Fruit fly (Drosophila melanogaster) whole organism, embryonic: ENCODE results near the gene CG3448.

Source experiments
- CG10267 ChIP-seq: fragments of 200-800 bp; sonication (Bioruptor generic); optimal IDR thresholded peaks from 2 replicates; lab custom pipeline; 2018; ENCODE audit warnings: missing biosample characterization, mild to moderate bottlenecking, missing genetic modification characterization, moderate library complexity
- CG11456 ChIP-seq: fragments of 200-800 bp; sonication (Bioruptor generic); IDR thresholded peaks from 3 replicates; pipeline ENCODE4 v1.3.6; 2022; ENCODE audit warnings: missing biosample characterization, missing genetic modification characterization
- CG11504 ChIP-seq: fragments of 200-800 bp; sonication (Bioruptor generic); optimal IDR thresholded peaks from 3 replicates; lab custom pipeline; 2019; ENCODE audit warnings: missing biosample characterization, mild to moderate bottlenecking, missing genetic modification characterization, moderate library complexity
- CG1233 ChIP-seq: fragments of 200-800 bp; sonication (Bioruptor generic); optimal IDR thresholded peaks from 4 replicates; lab custom pipeline; 2018; ENCODE audit warnings: missing biosample characterization, mild to moderate bottlenecking, missing genetic modification characterization
- CG12744 ChIP-seq: fragments of 200-800 bp; sonication (Bioruptor generic); optimal IDR thresholded peaks from 2 replicates; lab custom pipeline; 2016; ENCODE audit warnings: missing biosample characterization, missing genetic modification characterization
- CG13123 ChIP-seq: fragments of 200-800 bp; sonication (Bioruptor generic); optimal IDR thresholded peaks from 2 replicates; lab custom pipeline; 2016; ENCODE audit warnings: missing biosample characterization, missing genetic modification characterization
- CG14014 ChIP-seq: fragments of 200-800 bp; sonication (Bioruptor generic); IDR thresholded peaks from 2 replicates; pipeline ENCODE4 v1.3.6; 2022; ENCODE audit warnings: missing biosample characterization, missing genetic modification characterization
- CG14860 ChIP-seq: fragments of 200-800 bp; sonication (Bioruptor generic); IDR thresholded peaks from 3 replicates; pipeline ENCODE4 v1.3.6; 2022; ENCODE audit warnings: missing biosample characterization, missing genetic modification characterization; ENCODE audit not compliant: partially characterized antibody
- CG15479 ChIP-seq: fragments of 200-800 bp; sonication (Bioruptor generic); optimal IDR thresholded peaks from 3 replicates; lab custom pipeline; 2019; ENCODE audit warnings: missing biosample characterization, mild to moderate bottlenecking, missing genetic modification characterization, moderate library complexity
- CG17612 ChIP-seq: fragments of 200-800 bp; sonication (Bioruptor generic); IDR thresholded peaks from 2 replicates; pipeline ENCODE4 v1.3.6; 2022; ENCODE audit warnings: missing biosample characterization, missing genetic modification characterization
- CG18476 ChIP-seq: fragments of 200-800 bp; sonication (Bioruptor generic); optimal IDR thresholded peaks from 2 replicates; lab custom pipeline; 2016; ENCODE audit warnings: missing biosample characterization, mild to moderate bottlenecking, missing genetic modification characterization
- CG18619 ChIP-seq: fragments of 200-800 bp; sonication (Bioruptor generic); optimal IDR thresholded peaks from 3 replicates; lab custom pipeline; 2017; ENCODE audit warnings: missing biosample characterization, mild to moderate bottlenecking, missing genetic modification characterization
- CG2120 ChIP-seq: fragments of 200-800 bp; sonication (Bioruptor generic); optimal IDR thresholded peaks from 3 replicates; lab custom pipeline; 2016; ENCODE audit warnings: missing biosample characterization, missing genetic modification characterization
- CG31441 ChIP-seq: fragments of 200-800 bp; sonication (Bioruptor generic); IDR thresholded peaks from 2 replicates; pipeline ENCODE4 v1.3.6; 2022; ENCODE audit warnings: missing biosample characterization, missing genetic modification characterization
- CG3726 ChIP-seq: fragments of 200-800 bp; sonication (Bioruptor generic); IDR thresholded peaks from 3 replicates; pipeline ENCODE4, ENCODE4 v1.3.6; 2022; ENCODE audit warnings: missing biosample characterization, missing genetic modification characterization
- CG6813 ChIP-seq: fragments of 200-800 bp; sonication (Bioruptor generic); optimal IDR thresholded peaks from 2 replicates; lab custom pipeline; 2017; ENCODE audit warnings: missing biosample characterization, missing genetic modification characterization, mild to moderate bottlenecking, moderate library complexity, missing genetic modification reagents
- CG6854 ChIP-seq: fragments of 200-800 bp; sonication (Bioruptor generic); optimal IDR thresholded peaks from 3 replicates; lab custom pipeline; 2017; ENCODE audit warnings: missing biosample characterization, mild to moderate bottlenecking, missing genetic modification characterization
- CG7963 ChIP-seq: fragments of 200-800 bp; sonication (Bioruptor generic); IDR thresholded peaks from 3 replicates; pipeline ENCODE4 v1.3.6; 2022; ENCODE audit warnings: missing biosample characterization, missing genetic modification characterization; ENCODE audit not compliant: partially characterized antibody
- CG7987 ChIP-seq: fragments of 200-800 bp; sonication (Bioruptor generic); optimal IDR thresholded peaks from 2 replicates; lab custom pipeline; 2018; ENCODE audit warnings: missing biosample characterization, mild to moderate bottlenecking, missing genetic modification characterization, moderate library complexity
- Camta ChIP-seq: fragments of 200-800 bp; sonication (Bioruptor generic); optimal IDR thresholded peaks from 2 replicates; lab custom pipeline; 2016; ENCODE audit warnings: missing biosample characterization, missing genetic modification characterization
- Dfd ChIP-seq, 2 experiments: fragments of >200 bp; optimal IDR thresholded peaks; 2 replicates each; lab custom pipeline; 2017; ENCODE audit warnings: missing biosample characterization in 2 of 2, missing genetic modification characterization in 2 of 2
- Elba2 ChIP-seq: fragments of 200-800 bp; sonication (Bioruptor generic); optimal IDR thresholded peaks from 3 replicates; lab custom pipeline; 2016; ENCODE audit warnings: missing biosample characterization, missing genetic modification characterization
- GATAe ChIP-seq: fragments of 200-800 bp; sonication (Bioruptor generic); conservative IDR thresholded peaks from 2 replicates; pipeline ENCODE4 v1.3.6; 2022; ENCODE audit warnings: missing biosample characterization, missing genetic modification characterization
- Hand ChIP-seq: fragments of 200-800 bp; sonication (Bioruptor generic); optimal IDR thresholded peaks from 2 replicates; lab custom pipeline; 2017; ENCODE audit warnings: mild to moderate bottlenecking, missing biosample characterization, missing genetic modification reagents, missing genetic modification characterization
- Hsf ChIP-seq: fragments of 200-800 bp; sonication (Bioruptor generic); optimal IDR thresholded peaks from 3 replicates; lab custom pipeline; 2016; ENCODE audit warnings: missing biosample characterization, missing genetic modification characterization
- NC2β ChIP-seq: fragments of 200-800 bp; sonication (Bioruptor generic); optimal IDR thresholded peaks from 2 replicates; lab custom pipeline; 2016; ENCODE audit warnings: missing biosample characterization, missing genetic modification characterization
- Six4 ChIP-seq: fragments of 200-800 bp; sonication (Bioruptor generic); optimal IDR thresholded peaks from 2 replicates; lab custom pipeline; 2016; ENCODE audit warnings: missing biosample characterization, missing genetic modification characterization
- Xbp1 ChIP-seq: fragments of 200-800 bp; sonication (Bioruptor generic); optimal IDR thresholded peaks from 3 replicates; lab custom pipeline; 2016; ENCODE audit warnings: missing biosample characterization, mild to moderate bottlenecking, missing genetic modification characterization
- abd-A ChIP-seq: fragments of 200-800 bp; sonication (Bioruptor generic); optimal IDR thresholded peaks from 3 replicates; lab custom pipeline; 2019; ENCODE audit warnings: missing biosample characterization, mild to moderate bottlenecking, missing genetic modification characterization, moderate library complexity
- amos ChIP-seq: fragments of 200-800 bp; sonication (Bioruptor generic); IDR thresholded peaks from 2 replicates; pipeline ENCODE4 v1.3.6; 2022; ENCODE audit warnings: missing biosample characterization, missing genetic modification characterization; ENCODE audit not compliant: partially characterized antibody
- cg ChIP-seq: fragments of 200-800 bp; sonication (Bioruptor generic); optimal IDR thresholded peaks from 3 replicates; lab custom pipeline; 2019; ENCODE audit warnings: missing biosample characterization, mild to moderate bottlenecking, missing genetic modification characterization, moderate library complexity
- chm ChIP-seq: fragments of 200-800 bp; sonication (Bioruptor generic); IDR thresholded peaks from 2 replicates; pipeline ENCODE4 v1.3.6; 2022; ENCODE audit warnings: missing biosample characterization, missing genetic modification characterization
- croc ChIP-seq: fragments of 200-800 bp; sonication (Bioruptor generic); conservative IDR thresholded peaks from 3 replicates; pipeline ENCODE4 v1.3.6; 2022; ENCODE audit warnings: missing biosample characterization, missing genetic modification characterization
- dati ChIP-seq: fragments of 200-800 bp; sonication (Bioruptor generic); IDR thresholded peaks from 2 replicates; pipeline ENCODE4 v1.3.6; 2022; ENCODE audit warnings: missing biosample characterization, missing genetic modification characterization
- dimm ChIP-seq: fragments of 200-800 bp; sonication (Bioruptor generic); IDR thresholded peaks from 2 replicates; pipeline ENCODE4 v1.3.6; 2022; ENCODE audit warnings: missing biosample characterization, missing genetic modification characterization
- ems ChIP-seq: fragments of 200-800 bp; sonication (Bioruptor generic); optimal IDR thresholded peaks from 3 replicates; lab custom pipeline; 2016; ENCODE audit warnings: missing biosample characterization, missing genetic modification characterization
- her ChIP-seq: fragments of 200-800 bp; sonication (Bioruptor generic); optimal IDR thresholded peaks from 2 replicates; lab custom pipeline; 2016; ENCODE audit warnings: missing biosample characterization, missing genetic modification characterization
- ken ChIP-seq: fragments of 200-800 bp; sonication (Bioruptor generic); IDR thresholded peaks from 3 replicates; pipeline ENCODE4 v1.3.6; 2022; ENCODE audit warnings: missing biosample characterization, missing genetic modification characterization
- maf-S ChIP-seq: fragments of 200-800 bp; sonication (Bioruptor generic); optimal IDR thresholded peaks from 2 replicates; lab custom pipeline; 2016; ENCODE audit warnings: missing biosample characterization, missing genetic modification characterization
- nerfin-1 ChIP-seq: fragments of 200-800 bp; sonication (Bioruptor generic); optimal IDR thresholded peaks from 3 replicates; lab custom pipeline; 2019; ENCODE audit warnings: missing biosample characterization, mild to moderate bottlenecking, missing genetic modification characterization, moderate library complexity
- onecut ChIP-seq: fragments of 200-800 bp; sonication (Bioruptor generic); IDR thresholded peaks from 2 replicates; pipeline ENCODE4 v1.3.6; 2022; ENCODE audit warnings: missing biosample characterization, missing genetic modification characterization
- psq ChIP-seq: fragments of 200-800 bp; sonication (Bioruptor generic); optimal IDR thresholded peaks from 2 replicates; lab custom pipeline; 2017; ENCODE audit warnings: missing biosample characterization, missing genetic modification characterization
- sima ChIP-seq: fragments of 200-800 bp; sonication (Bioruptor generic); optimal IDR thresholded peaks from 2 replicates; lab custom pipeline; 2016; ENCODE audit warnings: missing biosample characterization, missing genetic modification characterization
- sisA ChIP-seq: fragments of 200-800 bp; sonication (Bioruptor generic); IDR thresholded peaks from 2 replicates; pipeline ENCODE4 v1.3.6; 2022; ENCODE audit warnings: missing biosample characterization, missing genetic modification characterization
- tap ChIP-seq: fragments of 200-800 bp; optimal IDR thresholded peaks from 3 replicates; lab custom pipeline; 2019; ENCODE audit warnings: missing biosample characterization, mild to moderate bottlenecking, missing genetic modification characterization, moderate library complexity
- tx ChIP-seq: fragments of 200-800 bp; sonication (Bioruptor generic); optimal IDR thresholded peaks from 2 replicates; lab custom pipeline; 2016; ENCODE audit warnings: missing biosample characterization, missing genetic modification characterization
- wor ChIP-seq: fragments of 200-800 bp; sonication (Bioruptor generic); IDR thresholded peaks from 2 replicates; pipeline ENCODE4 v1.3.6; 2022; ENCODE audit warnings: missing biosample characterization, missing genetic modification characterization
- zen ChIP-seq: fragments of 200-800 bp; sonication (Bioruptor generic); optimal IDR thresholded peaks from 3 replicates; lab custom pipeline; 2018; ENCODE audit warnings: missing biosample characterization, mild to moderate bottlenecking, missing genetic modification characterization, moderate library complexity
- zf30C ChIP-seq: fragments of 200-800 bp; sonication (Bioruptor generic); optimal IDR thresholded peaks from 3 replicates; lab custom pipeline; 2018; ENCODE audit warnings: missing biosample characterization, mild to moderate bottlenecking, missing genetic modification characterization
- zfh1 ChIP-seq: fragments of 200-800 bp; sonication (Bioruptor generic); IDR thresholded peaks from 3 replicates; pipeline ENCODE4 v1.3.6; 2022; ENCODE audit warnings: missing biosample characterization, missing genetic modification characterization

Gene CG3448

DNA sequence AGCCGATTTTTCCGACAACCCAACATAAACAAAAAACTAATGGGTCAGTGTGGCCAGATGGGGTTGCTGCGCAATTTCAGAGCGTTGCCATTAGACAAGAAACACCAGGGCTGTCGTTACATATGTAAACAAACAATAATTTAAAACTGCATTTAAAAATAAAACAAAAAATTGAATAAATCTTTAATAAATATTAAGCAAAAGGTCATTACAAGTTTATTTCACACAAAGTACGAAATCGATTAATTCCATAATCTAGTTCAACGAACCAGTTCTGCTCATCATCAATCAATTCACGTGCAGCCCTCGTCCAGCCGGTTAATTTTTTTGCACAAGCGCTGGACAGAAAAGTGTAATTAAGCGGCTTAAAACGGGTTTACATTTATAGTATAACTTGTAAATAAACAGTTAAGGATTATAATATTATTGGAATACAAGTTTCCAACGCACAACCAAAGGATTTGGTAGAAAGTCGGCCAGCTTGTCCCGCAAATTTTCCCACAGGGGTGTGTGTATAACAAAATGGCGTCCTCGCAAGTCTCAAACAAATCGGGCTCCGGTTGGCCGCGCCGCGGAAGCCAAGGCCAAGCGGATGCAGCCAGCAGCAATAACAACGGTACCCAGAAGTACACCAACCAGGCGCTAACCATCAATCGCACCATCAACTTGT, 40.5 kb downstream of the CG3448 start, which contains the start of the genes CG4022 and Cpsf5 (continued):
- TF ChIP-seq zen (tag; lab: Kevin White, UChicago) (peak; percentile 86), CG15479 (GFP tag; lab: Kevin White, UChicago) (peak; percentile 66), CG2120 (GFP tag; lab: Kevin White, UChicago) (peak; percentile 89), zf30C (GFP tag; lab: Kevin White, UChicago) (no peak), CG10267 (tag; lab: Kevin White, UChicago) (peak; percentile 81), CG18476 (peak; percentile 68), tx (GFP tag; lab: Kevin White, UChicago) (peak; percentile 40), croc (GFP tag; lab: Robert Waterston, UW) (peak; percentile 73), sisA (peak; percentile 82), NC2β (peak; percentile 44), CG1233 (GFP tag; lab: Kevin White, UChicago) (peak; percentile 42), Hand (GFP tag; lab: Kevin White, UChicago) (peak; percentile 55), CG17612 (GFP tag; lab: Robert Waterston, UW) (no peak), CG18619 (GFP tag; lab: Kevin White, UChicago) (peak; percentile 80), Xbp1 (GFP tag; lab: Kevin White, UChicago) (peak; percentile 84), CG6854 (GFP tag; lab: Kevin White, UChicago) (no peak), CG3726 (no peak), Hsf (GFP tag; lab: Kevin White, UChicago) (peak; percentile 85), amos (GFP tag; lab: Robert Waterston, UW) (peak; percentile 48; the same call in 1 of the 2 replicates), Dfd (GFP tag; optimal IDR thresholded peaks at IDR 0.05; lab: Kevin White, UChicago) (no peak), wor (peak; percentile 65), CG7963 (GFP tag; lab: Robert Waterston, UW) (no peak), cg (GFP tag; lab: Kevin White, UChicago) (no peak), abd-A (tag; lab: Kevin White, UChicago) (peak; percentile 97), CG11456 (GFP tag; lab: Robert Waterston, UW) (peak; percentile 78; the same call in 2 of the 3 replicates), onecut (GFP tag; lab: Robert Waterston, UW) (peak; percentile 81), CG31441 (GFP tag; lab: Robert Waterston, UW) (peak; percentile 79), Six4 (GFP tag; lab: Kevin White, UChicago) (peak; percentile 69), dati (GFP tag; lab: Robert Waterston, UW) (peak; percentile 25; the same call in 1 of the 2 replicates), CG12744 (GFP tag; lab: Kevin White, UChicago) (peak; percentile 62), ems (GFP tag; lab: Kevin White, UChicago) (peak; percentile 70), tap (peak; percentile 81), sima (GFP tag; lab: Kevin White, UChicago) (no peak), CG14860 (GFP tag; lab: Robert Waterston, UW) (no peak), CG13123 (peak; percentile 74), CG6813 (no peak), dimm (GFP tag; lab: Robert Waterston, UW) (no peak; the same call in 1 of the 2 replicates), chm (peak; percentile 50; the same call in 1 of the 2 replicates), Camta (GFP tag; lab: Kevin White, UChicago) (peak; percentile 61), CG14014 (peak; percentile 82), CG11504 (tag; lab: Kevin White, UChicago) (peak; percentile 82), maf-S (GFP tag; lab: Kevin White, UChicago) (peak; percentile 49), zfh1 (GFP tag; lab: Robert Waterston, UW) (peak; percentile 83), ken (GFP tag; lab: Robert Waterston, UW) (peak; percentile 87), psq (no peak), GATAe (no peak), CG7987 (no peak), Elba2 (GFP tag; lab: Kevin White, UChicago) (peak; percentile 63), her (GFP tag; lab: Kevin White, UChicago) (no peak), nerfin-1 (tag; lab: Kevin White, UChicago) (peak; percentile 69)
